Worm (Caenorhabditis elegans): ENCODE results near the gene amph-1.

Gene amph-1

DNA sequence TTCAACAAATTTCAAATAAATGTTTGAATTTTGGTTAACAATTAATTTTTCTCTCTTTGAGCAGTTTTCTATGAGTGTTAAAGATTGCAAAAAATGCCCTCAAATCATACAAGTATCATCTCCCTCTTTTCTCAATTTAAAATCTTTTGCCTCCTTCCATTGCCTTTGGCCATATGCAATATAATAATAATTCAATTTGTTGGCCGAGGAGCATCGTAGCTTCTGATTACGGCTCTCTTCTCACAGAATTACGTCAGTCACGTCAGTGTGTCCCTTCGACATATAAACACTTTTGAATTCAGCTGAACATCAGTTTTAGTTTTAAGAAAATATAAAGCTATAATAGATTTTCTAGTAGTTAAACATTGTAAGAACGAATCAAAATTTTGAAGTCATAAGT lies 7.9 kb upstream of the amph-1 start:
- no peak for TF ChIP-seq nhr-28 (tag; optimal IDR thresholded peaks at IDR 0.05)
- peak; percentile 22 for TF ChIP-seq lin-14 (GFP tag; optimal IDR thresholded peaks at IDR 0.05)
- TF ChIP-seq fos-1 (tag; optimal IDR thresholded peaks at IDR 0.05): no peak

DNA sequence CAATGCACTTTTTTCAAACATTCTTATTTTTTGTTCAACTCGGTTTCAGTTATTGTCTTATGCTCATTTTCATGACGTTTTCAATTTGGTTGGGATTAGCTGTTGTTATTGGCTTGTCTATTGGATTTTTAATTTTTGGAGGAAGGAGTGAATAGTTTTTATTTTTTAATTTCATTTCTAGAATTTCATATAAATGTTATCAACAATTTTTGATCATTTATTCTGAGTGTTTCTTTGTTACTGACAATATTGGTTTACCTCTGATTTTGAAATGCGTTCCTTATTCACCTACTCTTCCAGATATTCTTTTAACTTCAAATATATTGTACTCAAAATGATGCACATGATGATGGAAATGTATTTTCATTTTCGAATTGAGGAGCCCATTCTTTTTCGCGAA lies 6.3 kb upstream of the amph-1 start, which contains the start of gene F58G6.7:
F58G6.7 (plus strand) TSS at position 301 of the 400 bp plus-strand sequence.
- no peak for TF ChIP-seq aly-2 (tag; optimal IDR thresholded peaks at IDR 0.05)
- no peak for TF ChIP-seq C04F5.9 (tag; optimal IDR thresholded peaks at IDR 0.05)
- no peak for TF ChIP-seq nhr-19 (GFP tag; conservative IDR thresholded peaks at IDR 0.05)
- no peak for TF ChIP-seq unc-30 (tag; optimal IDR thresholded peaks at IDR 0.05)
- TF ChIP-seq mef-2 (tag; optimal IDR thresholded peaks at IDR 0.05): no peak
- no peak for TF ChIP-seq nhr-237 (tag; optimal IDR thresholded peaks at IDR 0.05)
- no peak for TF ChIP-seq fkh-10 (GFP tag; optimal IDR thresholded peaks at IDR 0.05)
- TF ChIP-seq mdl-1 (tag; optimal IDR thresholded peaks at IDR 0.05): no peak
- no peak for TF ChIP-seq nhr-84 (tag; optimal IDR thresholded peaks at IDR 0.05)
- no peak for TF ChIP-seq efl-3 (GFP tag; optimal IDR thresholded peaks at IDR 0.05)
- no peak for TF ChIP-seq hpl-2 (GFP tag; optimal IDR thresholded peaks at IDR 0.05)
- TF ChIP-seq C16A3.4 (tag; optimal IDR thresholded peaks at IDR 0.05): no peak
- TF ChIP-seq nhr-20 (tag; optimal IDR thresholded peaks at IDR 0.05): no peak
- TF ChIP-seq lin-35 (GFP tag; optimal IDR thresholded peaks at IDR 0.05): no peak
- TF ChIP-seq blmp-1 (tag; optimal IDR thresholded peaks at IDR 0.05): no peak
- no peak for TF ChIP-seq dsc-1 (tag; optimal IDR thresholded peaks at IDR 0.05)
- TF ChIP-seq lir-3 (tag; optimal IDR thresholded peaks at IDR 0.05; ENCODE audit: poor library complexity): no peak
- no peak for TF ChIP-seq ceh-63 (GFP tag; optimal IDR thresholded peaks at IDR 0.05)
- TF ChIP-seq xbp-1 (tag; optimal IDR thresholded peaks at IDR 0.05): no peak

DNA sequence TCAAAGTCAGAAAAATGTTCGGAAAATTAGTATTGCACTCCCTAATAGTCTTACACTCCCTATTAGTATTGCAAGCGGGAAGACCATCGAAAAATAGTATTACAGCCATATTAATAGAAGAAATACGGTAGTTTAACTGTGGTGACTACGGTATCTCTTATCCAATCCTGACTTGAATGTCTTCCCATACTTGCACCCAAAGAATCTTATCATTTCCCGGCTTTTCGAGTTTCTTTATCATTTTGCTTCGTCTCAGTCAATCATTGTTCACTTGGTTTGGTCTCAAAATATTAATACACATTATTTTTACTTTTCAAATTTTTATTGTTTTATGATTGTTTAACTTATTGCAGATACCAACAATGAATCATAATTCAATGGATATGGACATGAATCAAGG lies 5.5 kb upstream of the amph-1 start, which contains the start of gene F58G6.3:
F58G6.3 (plus strand) TSS at position 352 of the 400 bp plus-strand sequence.
- TF ChIP-seq tbx-2 (tag; optimal IDR thresholded peaks at IDR 0.05) (no peak), egl-13 (tag; optimal IDR thresholded peaks at IDR 0.05) (no peak), C34B4.2 (tag; optimal IDR thresholded peaks at IDR 0.05) (no peak), nhr-71 (tag; optimal IDR thresholded peaks at IDR 0.05) (no peak), unc-62 (GFP tag; optimal IDR thresholded peaks at IDR 0.05) (no peak), alr-1 (tag; optimal IDR thresholded peaks at IDR 0.05; ENCODE audit: borderline replicate concordance) (no peak), vab-15 (tag; optimal IDR thresholded peaks at IDR 0.05) (no peak), irx-1 (tag; optimal IDR thresholded peaks at IDR 0.05) (no peak), ama-1 (optimal IDR thresholded peaks at IDR 0.05) (no peak), ces-1 (GFP tag; optimal IDR thresholded peaks at IDR 0.05) (no peak), unc-98 (GFP tag; IDR thresholded peaks at IDR 0.05) (no peak), dsc-1 (tag; optimal IDR thresholded peaks at IDR 0.05) (no peak), fos-1 (tag; optimal IDR thresholded peaks at IDR 0.05) (no peak), grh-1 (GFP tag; IDR thresholded peaks at IDR 0.05) (no peak), aly-2 (tag; optimal IDR thresholded peaks at IDR 0.05) (no peak), egl-27 (tag; optimal IDR thresholded peaks at IDR 0.05) (no peak), lin-14 (GFP tag; optimal IDR thresholded peaks at IDR 0.05) (no peak)

DNA sequence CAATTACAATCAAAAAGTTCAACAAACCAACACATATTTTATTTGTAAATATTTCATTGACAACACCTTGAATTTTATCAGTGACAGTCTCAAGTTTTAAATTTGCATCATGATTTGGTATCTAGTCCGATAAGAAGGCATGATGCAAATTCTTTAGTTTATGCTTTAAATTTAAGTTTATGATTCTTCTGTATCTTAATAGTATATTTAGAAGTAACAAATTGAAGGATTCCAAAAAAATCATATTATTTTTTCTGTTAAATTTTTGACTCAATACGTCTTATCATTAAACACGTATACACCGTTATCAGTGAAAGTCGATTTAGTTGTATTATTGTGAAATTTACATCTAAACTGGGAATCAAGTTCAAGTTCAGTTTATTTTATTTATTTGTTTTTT lies 3.6 kb upstream of the amph-1 start, which contains the start of gene chca-1:
chca-1 (plus strand) TSS at position 161 of the 400 bp plus-strand sequence.
- TF ChIP-seq ama-1 (optimal IDR thresholded peaks at IDR 0.05) (no peak), elt-2 (tag; optimal IDR thresholded peaks at IDR 0.05) (peak; percentile 94), skn-1 (tag; optimal IDR thresholded peaks at IDR 0.05) (no peak), nhr-20 (tag; optimal IDR thresholded peaks at IDR 0.05) (peak; percentile 2), nhr-71 (tag; optimal IDR thresholded peaks at IDR 0.05) (peak; percentile 36), nhr-90 (tag; optimal IDR thresholded peaks at IDR 0.05; ENCODE audit: poor library complexity) (peak; percentile 14), ztf-11 (tag; optimal IDR thresholded peaks at IDR 0.05) (no peak), tlp-1 (tag; optimal IDR thresholded peaks at IDR 0.05) (peak; percentile 79), nhr-19 (GFP tag; conservative IDR thresholded peaks at IDR 0.05) (no peak), mab-9 (GFP tag; IDR thresholded peaks at IDR 0.05) (no peak), mep-1 (tag; optimal IDR thresholded peaks at IDR 0.05) (no peak), pqm-1 (tag; optimal IDR thresholded peaks at IDR 0.05) (no peak), nhr-76 (tag; optimal IDR thresholded peaks at IDR 0.05) (no peak)
